Worm (Caenorhabditis elegans) whole organism, L2 larva: ENCODE results near the gene nol-56.

Experiments
- mdl-1 ChIP-seq, 2 experiments: fragments of 150-350 bp in 1 of 2; sonication (generic microtip) in 1 of 2; optimal IDR thresholded peaks; 2 replicates each; lab custom pipeline; 2017; ENCODE audit warnings: missing biosample characterization in 2 of 2, missing genetic modification characterization in 2 of 2
- nhr-237 ChIP-seq: fragments of 150-350 bp; optimal IDR thresholded peaks from 2 replicates; lab custom pipeline; 2014; ENCODE audit warnings: missing biosample characterization, missing genetic modification characterization

DNA sequence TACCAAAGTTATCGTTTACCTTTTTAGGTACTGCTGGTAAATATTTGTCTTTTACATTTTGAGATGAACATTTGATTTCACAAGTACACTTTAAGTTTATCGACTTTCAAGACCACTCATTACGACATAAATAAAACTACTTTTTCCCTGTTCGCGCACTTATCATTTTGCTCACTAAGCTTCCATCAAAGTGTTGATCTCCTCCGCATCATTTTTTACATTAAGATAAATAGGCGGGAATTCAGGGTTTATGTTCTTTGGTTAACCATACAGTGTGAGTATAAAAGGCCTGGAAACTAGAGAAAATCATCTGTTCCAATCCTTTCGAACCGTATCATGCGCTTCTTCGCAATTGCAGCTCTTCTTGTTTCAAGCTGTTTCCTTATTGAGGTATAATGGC, 29.4 kb upstream of the nol-56 start, which contains the start of gene pqn-2:
- TF ChIP-seq nhr-237 (tag; lab: Kevin White, UChicago) (no peak), mdl-1 (tag; optimal IDR thresholded peaks at IDR 0.05; lab: Kevin White, UChicago) (no peak)
